Fruit fly (Drosophila melanogaster) whole organism: ENCODE measurements around the gene CG14669.

Experiments
- CG8478 ChIP-seq: fragments of >200 bp; optimal IDR thresholded peaks from 2 replicates; lab custom pipeline; 2018; ENCODE audit warnings: inconsistent platforms
- Dll ChIP-seq: fragments of >200 bp; optimal IDR thresholded peaks from 2 replicates; lab custom pipeline; 2017
- EcR ChIP-seq, 2 experiments: fragments of >200 bp; optimal IDR thresholded peaks; 2 replicates each; lab custom pipeline; 2017; ENCODE audit warnings: missing biosample characterization in 2 of 2, missing genetic modification characterization in 2 of 2, missing genetic modification reagents in 2 of 2
- pan ChIP-seq: fragments of >200 bp; optimal IDR thresholded peaks from 2 replicates; lab custom pipeline; 2017
- psq ChIP-seq: fragments of >200 bp; optimal IDR thresholded peaks from 2 replicates; lab custom pipeline; 2017
- usp ChIP-seq: fragments of >200 bp; optimal IDR thresholded peaks from 2 replicates; lab custom pipeline; 2017; ENCODE audit warnings: missing biosample characterization, missing genetic modification characterization, mixed read lengths

Gene CG14669

DNA sequence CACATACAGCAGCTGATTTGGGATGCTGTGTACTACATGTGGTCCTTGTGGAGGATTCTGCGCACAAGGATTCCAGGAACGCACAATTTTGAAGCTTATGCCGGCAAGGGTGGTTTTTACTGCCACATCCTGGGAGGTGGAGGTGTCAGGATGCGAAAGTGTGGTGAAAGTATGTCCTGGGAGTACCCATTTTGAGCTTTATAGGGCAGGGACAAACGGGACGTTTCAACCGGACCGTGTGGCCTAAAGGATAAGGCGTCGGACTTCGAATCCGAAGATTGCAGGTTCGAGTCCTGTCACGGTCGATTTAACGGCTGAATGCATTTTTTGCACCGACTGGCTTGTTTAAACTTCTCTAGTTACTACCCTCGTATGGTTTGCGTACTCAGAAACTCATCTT lies 26.3 kb upstream of the CG14669 start:
- TF ChIP-seq CG8478, result no peak
- no peak for TF ChIP-seq EcR (GFP tag; optimal IDR thresholded peaks at IDR 0.05; lab: Kevin White, UChicago)
- no peak for TF ChIP-seq pan (lab: Kevin White, UChicago)
- TF ChIP-seq Dll (lab: Kevin White, UChicago), result no peak
- no peak for TF ChIP-seq usp (GFP tag; lab: Kevin White, UChicago)
- no peak for TF ChIP-seq psq (lab: Kevin White, UChicago)

DNA sequence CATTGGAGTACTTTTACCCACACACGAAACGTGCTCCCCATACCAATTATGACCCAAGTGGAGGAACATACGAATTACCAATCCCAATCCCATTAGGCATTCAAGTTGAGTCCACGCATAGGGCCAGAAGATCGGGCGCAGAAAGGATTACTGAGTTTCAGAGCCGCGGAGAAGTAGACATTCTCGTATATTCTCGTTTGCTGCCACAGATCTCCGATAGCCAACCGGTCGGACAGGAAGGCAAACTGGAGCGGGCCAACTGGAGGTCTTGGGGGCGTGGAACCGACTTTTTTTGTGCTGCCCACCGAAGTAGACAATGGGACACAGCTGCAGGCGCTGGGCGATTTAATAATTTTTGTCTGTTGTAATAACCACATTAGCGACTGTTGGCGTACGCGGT lies 25.3 kb upstream of the CG14669 start:
- TF ChIP-seq psq (lab: Kevin White, UChicago) (no peak), pan (lab: Kevin White, UChicago) (no peak), Dll (lab: Kevin White, UChicago) (no peak), CG8478 (no peak), EcR (GFP tag; optimal IDR thresholded peaks at IDR 0.05; lab: Kevin White, UChicago) (no peak), usp (GFP tag; lab: Kevin White, UChicago) (no peak)

DNA sequence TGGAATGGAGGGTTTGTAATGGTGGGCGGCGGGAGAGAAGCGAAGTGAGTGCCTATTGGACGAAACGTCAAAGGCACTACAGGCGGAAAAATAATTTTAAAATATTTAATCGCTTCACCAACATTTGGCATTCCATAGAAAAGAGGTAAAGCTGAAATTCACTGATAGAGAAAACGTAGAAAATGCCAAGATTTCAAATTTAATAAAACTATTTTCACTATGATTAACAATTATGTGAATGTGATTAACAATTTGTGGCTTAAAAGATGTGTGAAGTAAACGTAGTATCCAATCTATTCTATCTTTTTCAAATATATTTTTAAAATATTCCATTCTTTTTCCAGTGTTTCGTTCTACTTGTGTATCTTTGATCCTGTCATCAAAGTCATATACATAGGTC lies 24.9 kb upstream of the CG14669 start:
- no peak for TF ChIP-seq psq (lab: Kevin White, UChicago)
- no peak for TF ChIP-seq CG8478
- no peak for TF ChIP-seq Dll (lab: Kevin White, UChicago)
- TF ChIP-seq usp (GFP tag; lab: Kevin White, UChicago), result no peak
- TF ChIP-seq EcR (GFP tag; optimal IDR thresholded peaks at IDR 0.05; lab: Kevin White, UChicago), result no peak

DNA sequence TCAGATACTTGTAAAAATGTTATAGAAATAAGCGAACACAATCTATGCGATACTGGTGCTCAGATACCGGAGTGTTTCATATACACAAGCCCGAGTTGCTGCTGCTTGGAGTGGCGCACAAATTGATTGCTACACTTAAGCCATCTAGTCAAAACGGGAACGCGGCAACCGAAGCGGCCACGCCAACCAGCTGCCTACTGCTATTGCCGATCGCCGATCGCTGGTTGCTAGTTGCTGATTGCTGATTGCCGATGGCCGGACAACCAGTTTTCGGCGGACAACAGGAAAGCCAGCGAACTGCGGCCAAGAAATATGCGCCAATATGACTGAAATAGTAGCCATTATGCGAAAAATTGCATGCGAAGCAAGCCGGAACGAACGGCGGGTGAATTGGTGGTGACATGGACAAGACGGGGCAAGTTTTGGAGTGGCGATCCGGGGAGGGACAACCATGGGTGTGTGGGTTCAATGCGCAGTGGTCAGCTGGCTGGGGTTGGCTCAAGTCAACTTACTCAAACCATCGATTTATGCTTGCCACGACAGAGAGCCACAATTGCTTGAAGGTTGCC lies 24.1 kb upstream of the CG14669 start:
- TF ChIP-seq Dll (lab: Kevin White, UChicago) (no peak), CG8478 (no peak)

DNA sequence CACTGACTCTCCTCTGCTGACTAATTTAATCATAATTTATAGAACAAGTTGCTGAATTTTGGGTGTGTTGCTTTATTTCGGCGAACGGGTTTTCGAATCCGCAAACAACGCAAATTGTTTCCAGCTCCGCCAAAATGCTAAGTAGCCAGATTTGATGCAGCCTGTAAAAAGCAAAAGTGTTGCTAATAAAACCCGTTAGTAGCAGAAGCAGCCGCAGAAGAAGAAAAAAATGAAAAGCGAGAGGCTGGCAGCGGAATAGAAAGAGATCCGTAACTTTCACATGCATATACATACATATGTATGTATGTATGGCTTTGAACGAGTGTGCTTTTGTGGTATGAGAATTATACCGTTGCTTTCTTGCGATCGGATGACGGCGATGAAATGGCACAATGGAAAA lies 22.3 kb upstream of the CG14669 start:
- TF ChIP-seq psq (lab: Kevin White, UChicago) (no peak), pan (lab: Kevin White, UChicago) (no peak), usp (GFP tag; lab: Kevin White, UChicago) (no peak)

DNA sequence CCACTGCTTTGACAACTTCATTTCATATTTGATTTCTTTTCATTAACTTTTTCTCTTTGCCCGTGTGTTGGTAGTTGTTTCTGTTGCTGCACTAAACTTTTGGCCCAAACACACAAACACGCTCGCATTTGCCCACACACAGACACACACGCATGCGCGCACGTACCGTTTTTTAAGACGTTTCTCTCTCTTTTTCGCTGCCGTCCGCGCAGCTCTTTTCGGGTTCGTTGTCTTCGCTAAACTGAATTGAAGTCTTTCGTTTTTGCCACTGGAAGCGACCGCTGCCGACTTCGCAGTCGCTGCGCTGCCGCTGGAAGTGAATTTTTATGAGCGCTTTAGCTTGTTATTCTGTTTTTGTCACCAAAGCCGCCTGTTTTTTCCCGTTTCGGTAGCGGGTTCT lies 21.7 kb upstream of the CG14669 start, which contains the start of gene kkv:
kkv (minus strand) TSS at position 246 of the 400 bp plus-strand sequence.
- TF ChIP-seq Dll (lab: Kevin White, UChicago), result no peak
- no peak for TF ChIP-seq CG8478
- no peak for TF ChIP-seq EcR (GFP tag; optimal IDR thresholded peaks at IDR 0.05; lab: Kevin White, UChicago)
- no peak for TF ChIP-seq usp (GFP tag; lab: Kevin White, UChicago)
- TF ChIP-seq psq (lab: Kevin White, UChicago), result no peak
- TF ChIP-seq pan (lab: Kevin White, UChicago), result no peak

DNA sequence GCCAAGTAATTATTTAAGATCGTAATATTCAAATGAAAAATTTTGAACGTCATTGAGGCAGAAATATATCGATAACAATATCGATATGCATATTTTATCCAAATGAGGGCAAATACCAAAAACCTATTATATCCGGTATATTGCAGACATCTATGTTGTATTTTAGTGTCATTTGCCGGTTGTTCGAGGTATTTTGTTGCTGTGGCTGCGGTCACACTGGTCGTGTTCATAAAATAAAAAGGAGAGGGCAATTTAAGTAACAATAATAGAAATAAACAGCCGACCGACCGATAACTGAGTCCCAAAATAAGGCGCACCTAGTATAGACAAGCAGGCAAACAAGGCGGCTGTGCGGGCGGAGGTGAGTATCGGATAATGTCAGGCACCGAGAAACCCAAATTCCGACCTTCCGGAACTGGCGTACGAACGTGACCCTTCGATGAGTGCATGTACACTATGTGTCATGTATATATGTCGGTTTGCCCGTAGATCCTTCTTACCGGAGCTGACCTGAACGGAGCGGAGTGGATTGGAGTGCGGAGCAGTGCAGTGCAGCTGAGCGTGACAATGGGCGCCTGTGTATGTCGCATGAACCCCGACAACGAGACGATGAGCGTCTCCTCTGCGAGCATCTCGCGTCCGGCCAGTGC lies 20.5 kb upstream of the CG14669 start, which contains the start of gene CG1172:
CG1172 (plus strand) TSS at position 181 of the 650 bp plus-strand sequence.
- TF ChIP-seq Dll (lab: Kevin White, UChicago), result no peak
- TF ChIP-seq psq (lab: Kevin White, UChicago), result no peak
- no peak for TF ChIP-seq usp (GFP tag; lab: Kevin White, UChicago)
- TF ChIP-seq EcR (GFP tag; optimal IDR thresholded peaks at IDR 0.05; lab: Kevin White, UChicago), result no peak
- TF ChIP-seq CG8478, result no peak
- no peak for TF ChIP-seq pan (lab: Kevin White, UChicago)

DNA sequence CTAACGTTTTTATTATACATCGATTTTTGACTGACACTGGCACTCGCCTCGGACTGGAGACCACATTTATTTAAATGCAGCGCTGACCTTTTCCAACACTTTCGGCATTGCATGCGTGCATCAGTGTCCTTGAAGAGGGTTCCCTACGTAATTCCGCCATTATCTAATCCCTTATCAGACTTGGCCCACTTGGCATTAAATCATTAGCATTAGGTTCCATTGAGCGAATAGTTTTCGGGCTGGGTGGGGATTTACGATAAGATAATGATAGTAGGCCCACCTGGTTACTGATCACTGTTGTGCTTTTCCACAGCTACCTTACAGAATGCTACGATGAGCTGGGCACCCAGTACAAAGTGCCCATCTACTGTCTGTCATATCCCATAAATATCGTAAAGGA lies 19.1 kb upstream of the CG14669 start:
- TF ChIP-seq Dll (lab: Kevin White, UChicago) (no peak), psq (lab: Kevin White, UChicago) (no peak), EcR (GFP tag; optimal IDR thresholded peaks at IDR 0.05; lab: Kevin White, UChicago) (no peak), pan (lab: Kevin White, UChicago) (no peak)

DNA sequence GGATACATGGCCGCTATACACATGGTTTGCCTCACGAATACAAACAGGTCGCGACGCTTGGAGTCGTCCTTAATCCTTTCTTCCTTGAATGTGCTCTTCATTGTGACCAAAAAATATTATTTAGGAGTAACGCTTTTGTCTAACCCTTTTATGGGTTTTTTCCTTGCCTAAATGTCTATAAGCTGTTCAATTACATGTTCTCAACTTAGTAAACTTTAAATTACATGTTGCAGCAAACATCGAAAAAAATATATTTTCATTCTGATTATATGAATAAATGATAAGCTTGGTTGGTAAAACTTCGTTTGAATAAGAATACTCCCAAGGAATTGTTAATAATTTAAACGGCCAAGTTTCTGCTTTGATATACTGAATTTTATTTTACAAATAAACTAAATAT lies 15.2 kb upstream of the CG14669 start, which contains the start of gene Or83a:
Or83a (minus strand) TSS at position 101 of the 400 bp plus-strand sequence.
- no peak for TF ChIP-seq psq (lab: Kevin White, UChicago)
- TF ChIP-seq CG8478, result no peak
- no peak for TF ChIP-seq EcR (GFP tag; optimal IDR thresholded peaks at IDR 0.05; lab: Kevin White, UChicago)
- no peak for TF ChIP-seq pan (lab: Kevin White, UChicago)

DNA sequence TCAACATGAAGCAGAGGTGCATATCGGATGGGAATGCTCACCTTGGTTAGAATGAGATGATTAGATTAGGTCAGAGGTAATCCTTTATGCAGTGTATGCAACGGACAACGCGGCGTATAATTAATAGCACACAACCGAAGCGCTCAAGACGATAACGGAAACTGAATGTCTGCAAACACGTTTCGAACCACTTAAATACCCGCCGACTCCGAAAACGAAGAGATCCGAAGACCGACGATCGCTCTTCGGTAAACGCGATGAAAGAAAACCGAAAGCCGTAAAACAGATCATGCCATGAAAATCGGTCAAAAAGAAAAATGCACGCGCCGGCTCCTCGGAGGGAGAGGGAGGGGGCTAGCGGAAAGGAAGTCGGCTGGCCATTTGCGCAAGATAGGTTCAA lies 10.4 kb upstream of the CG14669 start, which contains the start of gene CG2663:
CG2663 (minus strand) TSS at position 173 of the 400 bp plus-strand sequence.
- TF ChIP-seq usp (GFP tag; lab: Kevin White, UChicago) (no peak), Dll (lab: Kevin White, UChicago) (no peak), EcR (GFP tag; optimal IDR thresholded peaks at IDR 0.05; lab: Kevin White, UChicago) (no peak)

DNA sequence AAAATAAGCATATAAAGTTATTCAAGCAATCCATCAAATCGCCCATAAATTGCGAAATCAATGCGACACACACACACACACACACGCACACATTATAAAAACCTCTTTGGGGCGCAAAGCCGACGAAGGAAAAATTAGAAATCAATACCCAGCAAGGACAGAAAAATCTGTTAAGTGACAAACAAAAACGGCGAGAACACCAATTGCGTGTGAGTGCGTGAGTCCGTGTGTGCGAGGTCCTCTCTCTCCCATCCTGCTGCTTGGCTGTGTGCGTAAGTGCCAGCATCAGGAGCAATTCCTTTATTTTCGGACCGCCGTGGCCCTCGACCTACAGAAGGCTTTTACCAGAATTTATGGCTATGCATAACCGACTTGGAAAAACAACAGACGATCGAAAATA lies 2.0 kb upstream of the CG14669 start, which contains the start of gene Orco:
Orco (minus strand) TSS at position 101 of the 400 bp plus-strand sequence.
- no peak for TF ChIP-seq EcR (GFP tag; optimal IDR thresholded peaks at IDR 0.05; lab: Kevin White, UChicago)
- no peak for TF ChIP-seq pan (lab: Kevin White, UChicago)
- TF ChIP-seq CG8478, result no peak
- no peak for TF ChIP-seq Dll (lab: Kevin White, UChicago)
- no peak for TF ChIP-seq usp (GFP tag; lab: Kevin White, UChicago)
- no peak for TF ChIP-seq psq (lab: Kevin White, UChicago)

DNA sequence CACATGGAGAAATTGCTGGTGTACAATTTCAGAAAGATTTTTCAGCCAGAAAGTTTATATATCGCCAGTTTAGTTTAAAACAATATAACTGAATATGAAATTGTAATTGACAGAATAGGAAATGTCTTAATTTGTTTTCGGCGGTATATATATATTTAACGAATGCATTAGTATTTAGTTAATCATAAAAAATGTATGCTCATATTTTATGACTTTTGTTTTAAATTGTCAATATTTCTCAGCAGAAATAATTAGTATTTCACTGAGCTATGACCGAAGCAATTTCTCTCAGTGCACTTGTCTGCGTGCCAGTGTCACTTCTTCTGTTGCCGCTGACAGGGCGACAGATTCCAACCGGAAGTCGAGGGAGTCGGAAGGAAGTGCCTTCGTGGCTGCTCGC lies 1.3 kb upstream of the CG14669 start:
- TF ChIP-seq EcR (GFP tag; optimal IDR thresholded peaks at IDR 0.05; lab: Kevin White, UChicago) (no peak), usp (GFP tag; lab: Kevin White, UChicago) (no peak), CG8478 (no peak), Dll (lab: Kevin White, UChicago) (no peak), pan (lab: Kevin White, UChicago) (no peak), psq (lab: Kevin White, UChicago) (no peak)
